Worm (Caenorhabditis elegans): ENCODE data around the gene npa-1.

DNA sequence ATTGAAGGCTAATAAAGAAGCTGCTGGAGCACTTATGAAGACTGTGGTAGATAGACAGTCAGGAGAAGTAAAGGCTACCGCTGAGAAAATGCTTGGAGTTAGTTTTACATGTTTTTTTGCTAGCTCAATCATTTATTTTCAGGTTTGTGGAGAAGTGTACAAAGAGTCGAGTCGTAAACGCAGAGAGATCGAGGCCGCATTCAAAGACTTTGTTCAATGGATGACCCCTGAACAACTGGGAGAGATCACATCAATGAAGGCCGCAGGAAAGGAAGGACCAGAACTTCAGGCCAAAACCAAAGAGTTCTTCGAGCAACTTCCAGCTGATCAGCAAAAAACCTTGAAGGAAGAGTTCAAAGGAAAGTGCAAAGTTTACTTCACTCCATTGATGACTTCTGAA, 3.2 kb downstream of the npa-1 start:
- no peak for TF ChIP-seq elt-3 (tag; optimal IDR thresholded peaks at IDR 0.05)
- TF ChIP-seq nhr-76 (tag; optimal IDR thresholded peaks at IDR 0.05): no peak
- no peak for TF ChIP-seq jun-1 (tag; optimal IDR thresholded peaks at IDR 0.05)
- TF ChIP-seq ceh-82 (tag; optimal IDR thresholded peaks at IDR 0.05): no peak
- TF ChIP-seq nhr-11 (tag; optimal IDR thresholded peaks at IDR 0.05): no peak
- no peak for TF ChIP-seq snpc-4 (tag; optimal IDR thresholded peaks at IDR 0.05)
